Worm (Caenorhabditis elegans): ENCODE measurements around the gene C28H8.8.

The C28H8.8 gene

DNA sequence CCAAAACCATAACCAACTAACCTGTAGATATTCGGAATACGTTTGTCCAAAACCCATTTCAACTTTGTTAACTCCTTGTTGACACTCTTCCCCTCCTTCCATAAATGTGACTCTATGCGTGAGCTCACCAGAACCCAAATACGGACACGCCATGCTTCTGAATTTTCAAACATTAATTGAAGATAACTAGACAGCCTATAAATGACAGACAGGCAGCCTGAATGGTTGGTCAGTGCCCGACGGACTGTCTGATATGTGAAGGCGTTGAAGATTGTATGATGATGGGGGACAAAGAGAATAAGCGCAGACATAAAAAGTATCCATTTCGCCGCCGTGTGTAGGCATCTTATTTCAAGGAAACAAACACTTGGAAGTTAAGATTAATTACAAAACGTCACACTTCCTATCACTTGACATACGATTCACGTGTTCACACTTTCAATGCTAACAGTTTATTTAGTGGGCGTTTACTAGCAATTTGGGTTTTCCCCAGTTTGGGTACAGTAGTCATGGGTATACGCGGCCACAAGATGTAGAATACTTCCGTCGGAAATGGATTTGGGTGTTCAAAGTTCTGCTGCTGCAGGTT lies 31.3 kb upstream of the C28H8.8 start, which contains the start of the genes tdo-2 and C28H8.2 (continued):
- TF ChIP-seq swsn-7 (tag; optimal IDR thresholded peaks at IDR 0.05) (peak; percentile 17), mdl-1 (tag; optimal IDR thresholded peaks at IDR 0.05) (peak in 1 of 2 experiments; percentile 92), ztf-11 (tag; optimal IDR thresholded peaks at IDR 0.05) (no peak), mep-1 (tag; optimal IDR thresholded peaks at IDR 0.05) (peak; percentile 48), snpc-4 (tag; optimal IDR thresholded peaks at IDR 0.05) (no peak), xbp-1 (tag; optimal IDR thresholded peaks at IDR 0.05) (peak; percentile 45), alr-1 (tag; optimal IDR thresholded peaks at IDR 0.05; ENCODE audit: borderline replicate concordance) (no peak), ceh-8 (GFP tag; optimal IDR thresholded peaks at IDR 0.05) (no peak), elt-2 (tag; optimal IDR thresholded peaks at IDR 0.05) (no peak), blmp-1 (tag; optimal IDR thresholded peaks at IDR 0.05) (peak; percentile 94), unc-30 (tag; optimal IDR thresholded peaks at IDR 0.05) (no peak), aha-1 (tag; optimal IDR thresholded peaks at IDR 0.05) (no peak), grh-1 (GFP tag; IDR thresholded peaks at IDR 0.05) (peak; percentile 71), lsy-2 (tag; optimal IDR thresholded peaks at IDR 0.05) (peak; percentile 37), aly-2 (tag; optimal IDR thresholded peaks at IDR 0.05) (no peak), pag-3 (tag; optimal IDR thresholded peaks at IDR 0.05; ENCODE audit: borderline replicate concordance, insufficient read depth) (no peak), C34B4.2 (tag; optimal IDR thresholded peaks at IDR 0.05) (no peak), egl-27 (tag; optimal IDR thresholded peaks at IDR 0.05) (no peak), nhr-47 (tag; optimal IDR thresholded peaks at IDR 0.05) (peak; percentile 54), zag-1 (tag; optimal IDR thresholded peaks at IDR 0.05) (no peak), nhr-84 (tag; optimal IDR thresholded peaks at IDR 0.05) (no peak), hlh-4 (tag; optimal IDR thresholded peaks at IDR 0.05) (no peak), ces-1 (GFP tag; optimal IDR thresholded peaks at IDR 0.05) (no peak), sox-4 (tag; optimal IDR thresholded peaks at IDR 0.05) (no peak), tlp-1 (tag; optimal IDR thresholded peaks at IDR 0.05) (no peak), unc-62 (GFP tag; optimal IDR thresholded peaks at IDR 0.05) (no peak), C04F5.9 (tag; optimal IDR thresholded peaks at IDR 0.05) (no peak), nhr-20 (tag; optimal IDR thresholded peaks at IDR 0.05) (peak; percentile 91), nhr-28 (tag; optimal IDR thresholded peaks at IDR 0.05) (no peak), skn-1 (tag; optimal IDR thresholded peaks at IDR 0.05) (peak; percentile 4), unc-86 (tag; optimal IDR thresholded peaks at IDR 0.05) (no peak), isw-1 (GFP tag; IDR thresholded peaks at IDR 0.05) (no peak), efl-1 (optimal IDR thresholded peaks at IDR 0.05) (peak in 1 of 2 experiments; percentile 17), efl-1 (GFP tag; optimal IDR thresholded peaks at IDR 0.05 in 1 of 2) (peak in 1 of 2 experiments; percentile 93), fos-1 (tag; optimal IDR thresholded peaks at IDR 0.05) (no peak), irx-1 (tag; optimal IDR thresholded peaks at IDR 0.05) (peak; percentile 19), fkh-4 (tag; optimal IDR thresholded peaks at IDR 0.05; ENCODE audit: borderline replicate concordance) (no peak), rnt-1 (tag; optimal IDR thresholded peaks at IDR 0.05) (no peak), sup-37 (GFP tag; optimal IDR thresholded peaks at IDR 0.05) (no peak), nhr-85 (tag) (peak; percentile 96), jun-1 (tag; optimal IDR thresholded peaks at IDR 0.05) (no peak), lir-3 (tag; optimal IDR thresholded peaks at IDR 0.05; ENCODE audit: poor library complexity) (peak; percentile 22), ceh-90 (tag; optimal IDR thresholded peaks at IDR 0.05) (no peak), nhr-90 (tag; optimal IDR thresholded peaks at IDR 0.05; ENCODE audit: poor library complexity) (peak; percentile 77), lin-39 (tag; optimal IDR thresholded peaks at IDR 0.05) (no peak), unc-98 (GFP tag; IDR thresholded peaks at IDR 0.05) (no peak), Y116A8C.19 (tag; optimal IDR thresholded peaks at IDR 0.05; ENCODE audit: borderline replicate concordance) (no peak), ets-5 (GFP tag; IDR thresholded peaks at IDR 0.05) (no peak), ama-1 (optimal IDR thresholded peaks at IDR 0.05) (no peak), fkh-10 (GFP tag; optimal IDR thresholded peaks at IDR 0.05) (no peak), nhr-11 (tag; optimal IDR thresholded peaks at IDR 0.05) (no peak), egl-13 (tag; optimal IDR thresholded peaks at IDR 0.05) (no peak), nhr-19 (GFP tag; conservative IDR thresholded peaks at IDR 0.05) (peak; percentile 78), ceh-63 (GFP tag; optimal IDR thresholded peaks at IDR 0.05) (no peak)
